Worm (Caenorhabditis elegans) whole organism, L2 larva: ENCODE results near the gene F21C10.10.

Experiments used
- ama-1 ChIP-seq: fragments of 150-350 bp; optimal IDR thresholded peaks from 2 replicates; lab custom pipeline; 2018; ENCODE audit warnings: inconsistent platforms
- elt-1 ChIP-seq: fragments of 150-350 bp; optimal IDR thresholded peaks from 2 replicates; lab custom pipeline; 2014; ENCODE audit warnings: missing biosample characterization, missing genetic modification characterization
- nhr-237 ChIP-seq: fragments of 150-350 bp; optimal IDR thresholded peaks from 2 replicates; lab custom pipeline; 2014; ENCODE audit warnings: missing biosample characterization, missing genetic modification characterization
- nhr-25 ChIP-seq: fragments of 150-350 bp; sonication (generic microtip); optimal IDR thresholded peaks from 3 replicates; lab custom pipeline; 2014; ENCODE audit warnings: missing biosample characterization, missing genetic modification characterization
- skn-1 ChIP-seq: sonication (generic microtip); optimal IDR thresholded peaks from 2 replicates; lab custom pipeline; 2017; ENCODE audit warnings: missing biosample characterization, missing genetic modification characterization
- snpc-4 ChIP-seq: fragments of 150-350 bp; optimal IDR thresholded peaks from 2 replicates; lab custom pipeline; 2014; ENCODE audit warnings: missing biosample characterization, missing genetic modification characterization
- ztf-4 ChIP-seq: fragments of 150-350 bp; optimal IDR thresholded peaks from 2 replicates; lab custom pipeline; 2014; ENCODE audit warnings: missing biosample characterization, missing genetic modification characterization

- TF ChIP-seq snpc-4 (tag; lab: Kevin White, UChicago) = no peak
- TF ChIP-seq elt-1 = no peak
- TF ChIP-seq nhr-237 = no peak
- no peak for TF ChIP-seq nhr-25
- no peak for TF ChIP-seq skn-1
- no peak for TF ChIP-seq ztf-4 (tag; lab: Kevin White, UChicago)
- TF ChIP-seq ama-1 (lab: Kevin White, UChicago) = no peak
Observed at ce11 chrV:9128562-9128961, 32.5 kb downstream of the F21C10.10 start.
